Fruit fly (Drosophila melanogaster) whole organism, embryonic: ENCODE results near the gene CG2794.

Source experiments
- CG10209 ChIP-seq: fragments of 200-800 bp; sonication (Bioruptor generic); optimal IDR thresholded peaks from 3 replicates; lab custom pipeline; 2017; ENCODE audit warnings: missing biosample characterization, mild to moderate bottlenecking, missing genetic modification characterization, missing genetic modification reagents
- CG10543 ChIP-seq: fragments of 200-800 bp; sonication (Bioruptor generic); optimal IDR thresholded peaks from 3 replicates; lab custom pipeline; 2017; ENCODE audit warnings: missing biosample characterization, mild to moderate bottlenecking, missing genetic modification characterization, moderate library complexity
- CG14014 ChIP-seq: fragments of 200-800 bp; sonication (Bioruptor generic); IDR thresholded peaks from 2 replicates; pipeline ENCODE4 v1.3.6; 2022; ENCODE audit warnings: missing biosample characterization, missing genetic modification characterization
- CG1602 ChIP-seq: fragments of 200-800 bp; sonication (Bioruptor generic); optimal IDR thresholded peaks from 3 replicates; lab custom pipeline; 2016; ENCODE audit warnings: missing biosample characterization, missing genetic modification characterization
- CG16815 ChIP-seq: fragments of 200-800 bp; sonication (Bioruptor generic); optimal IDR thresholded peaks from 3 replicates; lab custom pipeline; 2017; ENCODE audit warnings: missing biosample characterization, mild to moderate bottlenecking, missing genetic modification characterization
- CG17359 ChIP-seq: fragments of 200-800 bp; sonication (Bioruptor generic); optimal IDR thresholded peaks from 3 replicates; lab custom pipeline; 2018; ENCODE audit warnings: missing biosample characterization, mild to moderate bottlenecking, missing genetic modification characterization, moderate library complexity
- CG17361 ChIP-seq: fragments of 200-800 bp; sonication (Bioruptor generic); IDR thresholded peaks from 3 replicates; pipeline ENCODE4 v1.3.6; 2022; ENCODE audit warnings: missing biosample characterization, missing genetic modification characterization
- CG17829 ChIP-seq: fragments of 200-800 bp; optimal IDR thresholded peaks from 2 replicates; lab custom pipeline; 2019; ENCODE audit warnings: missing biosample characterization, mild to moderate bottlenecking, missing genetic modification characterization, moderate library complexity
- CG2120 ChIP-seq: fragments of 200-800 bp; sonication (Bioruptor generic); optimal IDR thresholded peaks from 3 replicates; lab custom pipeline; 2016; ENCODE audit warnings: missing biosample characterization, missing genetic modification characterization
- CG2199 ChIP-seq: fragments of 200-800 bp; sonication (Bioruptor generic); IDR thresholded peaks from 3 replicates; pipeline ENCODE4 v1.3.6; 2022; ENCODE audit warnings: missing biosample characterization, missing genetic modification characterization
- CG2202 ChIP-seq: fragments of 200-800 bp; sonication (Bioruptor generic); optimal IDR thresholded peaks from 2 replicates; lab custom pipeline; 2018; ENCODE audit warnings: missing biosample characterization, mild to moderate bottlenecking, missing genetic modification characterization
- CG31224 ChIP-seq: fragments of 200-800 bp; sonication (Bioruptor generic); IDR thresholded peaks from 2 replicates; pipeline ENCODE4 v1.3.6; 2022; ENCODE audit warnings: missing biosample characterization, missing genetic modification characterization
- CG31388 ChIP-seq: fragments of 200-800 bp; sonication (Bioruptor generic); optimal IDR thresholded peaks from 2 replicates; lab custom pipeline; 2016; ENCODE audit warnings: missing biosample characterization, missing genetic modification characterization
- CG3163 ChIP-seq: fragments of 200-800 bp; sonication (Bioruptor generic); optimal IDR thresholded peaks from 3 replicates; lab custom pipeline; 2016; ENCODE audit warnings: missing biosample characterization, missing genetic modification characterization
- CG4424 ChIP-seq: fragments of 200-800 bp; sonication (Bioruptor generic); optimal IDR thresholded peaks from 3 replicates; lab custom pipeline; 2016; ENCODE audit warnings: missing biosample characterization, missing genetic modification characterization
- CG5180 ChIP-seq: fragments of 200-800 bp; sonication (Bioruptor generic); optimal IDR thresholded peaks from 3 replicates; lab custom pipeline; 2017; ENCODE audit warnings: missing biosample characterization, missing genetic modification characterization, mild to moderate bottlenecking, moderate library complexity, missing genetic modification reagents
- CG6254 ChIP-seq: fragments of 200-800 bp; sonication (Bioruptor generic); optimal IDR thresholded peaks from 3 replicates; lab custom pipeline; 2017; ENCODE audit warnings: mild to moderate bottlenecking, missing biosample characterization, missing genetic modification reagents, missing genetic modification characterization
- Dip2 ChIP-seq: fragments of 200-800 bp; sonication (Bioruptor generic); IDR thresholded peaks from 2 replicates; pipeline ENCODE4 v1.3.6; 2022; ENCODE audit warnings: missing biosample characterization, missing genetic modification characterization
- Doc2 ChIP-seq: fragments of 200-800 bp; sonication (Bioruptor generic); IDR thresholded peaks from 2 replicates; pipeline ENCODE4 v1.3.6; 2022; ENCODE audit warnings: missing biosample characterization, missing genetic modification characterization
- Drgx ChIP-seq: fragments of 200-800 bp; sonication (Bioruptor generic); IDR thresholded peaks from 2 replicates; pipeline ENCODE4 v1.3.6; 2022; ENCODE audit warnings: missing biosample characterization, missing genetic modification characterization
- Fer1 ChIP-seq: fragments of 200-800 bp; sonication (Bioruptor generic); optimal IDR thresholded peaks from 2 replicates; lab custom pipeline; 2017; ENCODE audit warnings: missing biosample characterization, mild to moderate bottlenecking, missing genetic modification characterization
- Fer2 ChIP-seq: fragments of 200-800 bp; sonication (Bioruptor generic); optimal IDR thresholded peaks from 2 replicates; lab custom pipeline; 2018; ENCODE audit warnings: missing biosample characterization, mild to moderate bottlenecking, missing genetic modification characterization, moderate library complexity
- Gsc ChIP-seq: fragments of 200-800 bp; sonication (Bioruptor generic); IDR thresholded peaks from 2 replicates; pipeline ENCODE4 v1.3.6; 2022; ENCODE audit warnings: missing biosample characterization, missing genetic modification characterization
- Gug ChIP-seq: fragments of 200-800 bp; sonication (Bioruptor generic); IDR thresholded peaks from 4 replicates; pipeline ENCODE4 v1.3.6; 2022; ENCODE audit warnings: missing biosample characterization, missing genetic modification characterization
- HLH3B ChIP-seq: fragments of 200-800 bp; sonication (Bioruptor generic); IDR thresholded peaks from 2 replicates; pipeline ENCODE4 v1.3.6; 2022; ENCODE audit warnings: missing biosample characterization, missing genetic modification characterization
- MBD-R2 ChIP-seq: fragments of 200-800 bp; sonication (Bioruptor generic); IDR thresholded peaks from 2 replicates; pipeline ENCODE4 v1.3.6; 2022; ENCODE audit warnings: missing biosample characterization, missing genetic modification characterization
- Neu2 ChIP-seq: fragments of 200-800 bp; sonication (Bioruptor generic); optimal IDR thresholded peaks from 3 replicates; lab custom pipeline; 2016; ENCODE audit warnings: missing biosample characterization, missing genetic modification characterization, borderline replicate concordance
- Nf-YB ChIP-seq: fragments of 200-800 bp; sonication (Bioruptor generic); optimal IDR thresholded peaks from 3 replicates; lab custom pipeline; 2019; ENCODE audit warnings: missing biosample characterization, mild to moderate bottlenecking, missing genetic modification characterization, moderate library complexity
- Nf-YC ChIP-seq: fragments of 200-800 bp; optimal IDR thresholded peaks from 3 replicates; lab custom pipeline; 2019; ENCODE audit warnings: missing biosample characterization, mild to moderate bottlenecking, missing genetic modification characterization, moderate library complexity
- Spps ChIP-seq: fragments of 200-800 bp; sonication (Bioruptor generic); optimal IDR thresholded peaks from 2 replicates; lab custom pipeline; 2018; ENCODE audit warnings: missing biosample characterization, mild to moderate bottlenecking, missing genetic modification characterization
- Sry-δ ChIP-seq: fragments of 200-800 bp; sonication (Bioruptor generic); optimal IDR thresholded peaks from 2 replicates; lab custom pipeline; 2016; ENCODE audit warnings: missing biosample characterization, missing genetic modification characterization
- Xrp1 ChIP-seq: fragments of 200-800 bp; sonication (Bioruptor generic); IDR thresholded peaks from 2 replicates; pipeline ENCODE4 v1.3.6; 2022; ENCODE audit warnings: missing biosample characterization, missing genetic modification characterization
- ab ChIP-seq: fragments of 200-800 bp; sonication (Bioruptor generic); optimal IDR thresholded peaks from 2 replicates; lab custom pipeline; 2016; ENCODE audit warnings: missing biosample characterization, missing genetic modification characterization
- ap ChIP-seq: fragments of 200-800 bp; sonication (Bioruptor generic); IDR thresholded peaks from 2 replicates; pipeline ENCODE4 v1.3.6; 2022; ENCODE audit warnings: missing biosample characterization, missing genetic modification characterization
- ara ChIP-seq: fragments of 200-800 bp; sonication (Bioruptor generic); IDR thresholded peaks from 2 replicates; pipeline ENCODE4 v1.3.6; 2022; ENCODE audit warnings: missing biosample characterization, missing genetic modification characterization
- bsh ChIP-seq, 2 experiments: fragments of 200-800 bp; sonication (Bioruptor generic); optimal IDR thresholded peaks; 2 replicates each; lab custom pipeline; 2017 to 2018; ENCODE audit warnings: mild to moderate bottlenecking in 2 of 2, missing biosample characterization in 2 of 2, missing genetic modification characterization in 2 of 2, moderate library complexity in 1 of 2
- cad ChIP-seq: fragments of >200 bp; optimal IDR thresholded peaks from 2 replicates; lab custom pipeline; 2017; ENCODE audit warnings: missing biosample characterization, missing genetic modification characterization
- cato ChIP-seq: fragments of 200-800 bp; sonication (Bioruptor generic); optimal IDR thresholded peaks from 2 replicates; lab custom pipeline; 2016; ENCODE audit warnings: missing biosample characterization, missing genetic modification characterization, borderline replicate concordance
- corto ChIP-seq: fragments of 200-800 bp; sonication (Bioruptor generic); optimal IDR thresholded peaks from 2 replicates; lab custom pipeline; 2016; ENCODE audit warnings: missing biosample characterization, mild to moderate bottlenecking, missing genetic modification characterization, moderate library complexity
- crp ChIP-seq, 2 experiments: fragments of 200-800 bp; sonication (Bioruptor generic); optimal IDR thresholded peaks; 2 replicates in 1 of 2; 3 replicates in 1 of 2; lab custom pipeline; 2017; ENCODE audit warnings: missing biosample characterization in 2 of 2, missing genetic modification characterization in 2 of 2, mild to moderate bottlenecking in 1 of 2, moderate library complexity in 1 of 2
- dmrt99B ChIP-seq: fragments of 200-800 bp; sonication (Bioruptor generic); optimal IDR thresholded peaks from 2 replicates; lab custom pipeline; 2018; ENCODE audit warnings: missing biosample characterization, mild to moderate bottlenecking, missing genetic modification characterization, moderate library complexity
- emc ChIP-seq: fragments of 200-800 bp; sonication (Bioruptor generic); optimal IDR thresholded peaks from 2 replicates; lab custom pipeline; 2016; ENCODE audit warnings: missing biosample characterization, missing genetic modification characterization
- fd3F ChIP-seq: fragments of 200-800 bp; sonication (Bioruptor generic); optimal IDR thresholded peaks from 2 replicates; lab custom pipeline; 2018; ENCODE audit warnings: missing biosample characterization, mild to moderate bottlenecking, missing genetic modification characterization, moderate library complexity
- ham ChIP-seq: fragments of 200-800 bp; sonication (Bioruptor generic); IDR thresholded peaks from 2 replicates; pipeline ENCODE4 v1.3.6; 2022; ENCODE audit warnings: missing biosample characterization, missing genetic modification characterization
- jing ChIP-seq: fragments of 200-800 bp; sonication (Bioruptor generic); optimal IDR thresholded peaks from 2 replicates; lab custom pipeline; 2018; ENCODE audit warnings: missing biosample characterization, mild to moderate bottlenecking, missing genetic modification characterization
- nerfin-1 ChIP-seq: fragments of 200-800 bp; sonication (Bioruptor generic); optimal IDR thresholded peaks from 3 replicates; lab custom pipeline; 2019; ENCODE audit warnings: missing biosample characterization, mild to moderate bottlenecking, missing genetic modification characterization, moderate library complexity
- nmo ChIP-seq: fragments of 200-800 bp; sonication (Bioruptor generic); optimal IDR thresholded peaks from 2 replicates; lab custom pipeline; 2018; ENCODE audit warnings: missing biosample characterization, mild to moderate bottlenecking, missing genetic modification characterization, moderate library complexity
- org-1 ChIP-seq: fragments of 200-800 bp; sonication (Bioruptor generic); optimal IDR thresholded peaks from 2 replicates; lab custom pipeline; 2017; ENCODE audit warnings: missing biosample characterization, missing genetic modification characterization
- sima ChIP-seq: fragments of 200-800 bp; sonication (Bioruptor generic); optimal IDR thresholded peaks from 2 replicates; lab custom pipeline; 2016; ENCODE audit warnings: missing biosample characterization, missing genetic modification characterization
- ttk ChIP-seq: fragments of 200-800 bp; sonication (Bioruptor generic); IDR thresholded peaks from 2 replicates; pipeline ENCODE4 v2.1.2; 2022; ENCODE audit warnings: missing biosample characterization, missing genetic modification characterization

Gene CG2794

DNA sequence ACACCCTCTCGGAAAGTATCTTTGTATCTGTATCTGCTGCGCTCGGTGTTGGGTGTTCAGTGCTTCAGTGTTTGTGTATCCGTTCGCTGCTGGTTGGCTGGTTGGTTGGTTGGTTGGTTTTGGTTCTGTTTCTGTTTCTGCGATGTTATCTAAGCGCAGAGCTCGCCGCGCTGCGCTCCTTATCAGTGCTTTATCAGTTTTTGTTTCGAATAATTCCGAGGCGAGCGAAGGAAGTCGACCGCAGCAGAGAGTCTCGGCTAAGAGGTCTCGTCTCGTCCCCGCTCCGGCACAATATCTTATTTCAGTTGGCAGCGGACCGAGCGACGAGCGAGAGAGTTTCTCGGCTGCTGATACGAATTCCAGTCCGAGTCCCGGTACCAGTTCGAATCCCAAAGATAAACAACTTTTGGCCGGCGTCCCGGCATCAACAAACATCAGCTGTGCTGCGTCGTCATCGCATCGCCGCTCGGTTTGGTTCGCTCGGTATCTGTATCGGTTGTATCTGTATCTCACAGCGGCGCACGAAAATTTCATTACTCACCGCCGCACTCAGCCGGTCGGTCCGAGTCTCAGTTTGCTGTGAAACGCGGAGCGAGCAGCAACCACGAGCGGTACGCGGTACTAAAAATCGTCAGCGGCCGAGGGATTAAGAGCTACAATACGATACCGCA is 40.7 kb upstream of the CG2794 start (continued):
- TF ChIP-seq CG16815 (no peak), Gug (no peak; the same call in 3 of the 4 replicates), ap (GFP tag; lab: Robert Waterston, UW) (no peak), Dip2 (GFP tag; lab: Robert Waterston, UW) (no peak), ham (GFP tag; lab: Robert Waterston, UW) (no peak), CG4424 (GFP tag; lab: Kevin White, UChicago) (peak; percentile 29), CG17359 (peak; percentile 45), CG10543 (GFP tag; lab: Kevin White, UChicago) (peak; percentile 97), CG2120 (GFP tag; lab: Kevin White, UChicago) (no peak), Xrp1 (GFP tag; lab: Robert Waterston, UW) (peak; percentile 58), MBD-R2 (GFP tag; lab: Robert Waterston, UW) (peak; percentile 33; the same call in 1 of the 2 replicates), CG10209 (no peak), CG17361 (GFP tag; lab: Robert Waterston, UW) (no peak), dmrt99B (tag; lab: Kevin White, UChicago) (peak; percentile 20), Fer2 (tag; lab: Kevin White, UChicago) (no peak), CG31388 (GFP tag; lab: Kevin White, UChicago) (no peak), sima (GFP tag; lab: Kevin White, UChicago) (no peak), Drgx (GFP tag; lab: Robert Waterston, UW) (no peak), Neu2 (GFP tag; lab: Kevin White, UChicago) (no peak), ara (no peak), emc (no peak), CG31224 (0 out of 2 replicates have a peak, but pooled peaks have one; percentile 8), nmo (GFP tag; lab: Kevin White, UChicago) (no peak), Fer1 (peak; percentile 68), CG6254 (GFP tag; lab: Kevin White, UChicago) (peak; percentile 25), Nf-YB (GFP tag; lab: Kevin White, UChicago) (peak; percentile 93), CG2202 (tag; lab: Kevin White, UChicago) (no peak), CG14014 (GFP tag; lab: Robert Waterston, UW) (no peak; the same call in 1 of the 2 replicates), cad (GFP tag; lab: Kevin White, UChicago) (no peak), CG17829 (tag; lab: Kevin White, UChicago) (peak; percentile 79), fd3F (GFP tag; lab: Kevin White, UChicago) (no peak), org-1 (GFP tag; lab: Kevin White, UChicago) (no peak), Sry-δ (GFP tag; lab: Kevin White, UChicago) (no peak), CG2199 (GFP tag; lab: Robert Waterston, UW) (peak; percentile 96), CG1602 (no peak), bsh (GFP tag; optimal IDR thresholded peaks at IDR 0.05; lab: Kevin White, UChicago) (peak in 1 of 2 experiments; percentile 39), nerfin-1 (tag; lab: Kevin White, UChicago) (peak; percentile 77), Doc2 (GFP tag; lab: Robert Waterston, UW) (no peak), corto (GFP tag; lab: Kevin White, UChicago) (no peak), crp (GFP tag; optimal IDR thresholded peaks at IDR 0.05; lab: Kevin White, UChicago) (peak; percentile 16 to 81), cato (GFP tag; lab: Kevin White, UChicago) (no peak), CG5180 (GFP tag; lab: Kevin White, UChicago) (peak; percentile 91), ttk (no peak), Nf-YC (tag; lab: Kevin White, UChicago) (peak; percentile 94), Spps (no peak), jing (GFP tag; lab: Kevin White, UChicago) (no peak), Gsc (GFP tag; lab: Robert Waterston, UW) (no peak), ab (GFP tag; lab: Kevin White, UChicago) (no peak), CG3163 (GFP tag; lab: Kevin White, UChicago) (peak; percentile 22), HLH3B (GFP tag; lab: Robert Waterston, UW) (no peak)
